Worm (Caenorhabditis elegans) whole organism, midembryonic: ENCODE data around the gene T13G4.7.

ENCODE experiments used
- T22C8.4 ChIP-seq: fragments of 200-800 bp; sonication (Bioruptor generic); IDR thresholded peaks from 2 replicates; pipeline ENCODE4 v1.3.6; 2022; ENCODE audit warnings: missing genetic modification characterization, missing compliant biosample characterization
- cog-1 ChIP-seq: sonication (generic microtip); optimal IDR thresholded peaks from 2 replicates; lab custom pipeline; 2016; ENCODE audit warnings: missing genetic modification characterization, missing compliant biosample characterization
- flt-1 ChIP-seq: fragments of 200-800 bp; sonication (Bioruptor generic); IDR thresholded peaks from 2 replicates; pipeline ENCODE4 v1.3.6; 2022; ENCODE audit warnings: missing genetic modification characterization, missing compliant biosample characterization
- klf-2 ChIP-seq: fragments of 200-800 bp; sonication (Bioruptor generic); conservative IDR thresholded peaks from 2 replicates; pipeline ENCODE4 v1.3.6; 2022; ENCODE audit warnings: missing genetic modification reagents, missing genetic modification characterization, missing compliant biosample characterization
- med-1 ChIP-seq: sonication (generic microtip); optimal IDR thresholded peaks from 2 replicates; lab custom pipeline; 2017; ENCODE audit warnings: missing genetic modification characterization, mild to moderate bottlenecking, missing compliant biosample characterization, antibody characterized with exemption, missing genetic modification reagents; ENCODE audit not compliant: insufficient read depth
- ref-1 ChIP-seq: fragments of 200-800 bp; sonication (Bioruptor generic); conservative IDR thresholded peaks from 2 replicates; pipeline ENCODE4 v1.3.6; 2022; ENCODE audit warnings: missing genetic modification reagents, missing genetic modification characterization, missing compliant biosample characterization
- tab-1 ChIP-seq: fragments of 200-800 bp; sonication (Bioruptor generic); IDR thresholded peaks from 2 replicates; pipeline ENCODE4 v1.3.6; 2022; ENCODE audit warnings: missing genetic modification characterization, missing compliant biosample characterization
- ztf-23 ChIP-seq: fragments of 200-800 bp; sonication (Bioruptor generic); IDR thresholded peaks from 2 replicates; pipeline ENCODE4 v1.3.6; 2022; ENCODE audit warnings: missing genetic modification reagents, missing genetic modification characterization, missing compliant biosample characterization
- ztf-29 ChIP-seq: fragments of 200-800 bp; sonication (Bioruptor generic); IDR thresholded peaks from 2 replicates; pipeline ENCODE4 v1.3.6; 2022; ENCODE audit warnings: missing genetic modification reagents, missing genetic modification characterization, missing compliant biosample characterization

The T13G4.7 gene

ce11 chrX:1206029-1206428 lies at the start of gene T13G4.7:
TSS of gene T13G4.7 (minus strand) at chrX:1206129.
- no peak for TF ChIP-seq tab-1 (GFP tag; lab: Robert Waterston, UW)
- TF ChIP-seq klf-2 (GFP tag; lab: Robert Waterston, UW), result no peak
- TF ChIP-seq flt-1 (GFP tag; lab: Robert Waterston, UW), result no peak
- TF ChIP-seq ztf-29 (GFP tag; lab: Robert Waterston, UW), result no peak
- no peak for TF ChIP-seq cog-1 (tag; lab: Kevin White, UChicago)
- TF ChIP-seq ztf-23, result no peak
- no peak for TF ChIP-seq med-1 (GFP tag; lab: Kevin White, UChicago)
- no peak for TF ChIP-seq ref-1 (GFP tag; lab: Robert Waterston, UW)
- TF ChIP-seq T22C8.4 (GFP tag; lab: Robert Waterston, UW), result no peak

DNA sequence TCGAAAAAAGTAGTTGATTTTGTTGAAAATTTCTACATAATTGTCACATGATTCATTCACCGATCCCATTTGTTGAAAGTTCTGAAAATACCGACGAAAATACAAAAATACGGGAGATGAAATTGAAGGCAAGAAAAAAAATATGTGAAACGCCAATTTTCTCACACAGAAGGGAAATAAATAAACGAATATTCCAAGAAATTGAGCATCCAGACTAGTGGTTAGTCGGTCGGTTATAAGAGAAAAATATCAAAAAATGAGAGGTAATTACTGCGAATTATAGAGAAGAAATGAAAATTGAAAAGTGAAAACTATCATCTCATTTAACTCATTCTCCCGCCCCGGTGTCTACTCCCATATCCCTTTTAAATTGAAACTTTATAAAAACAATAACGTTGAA lies 49.6 kb upstream of the T13G4.7 start, which contains the start of gene npr-11:
Gene npr-11 (minus strand): TSS at position 101 of the 400 bp plus-strand sequence.
- TF ChIP-seq ztf-29 (GFP tag; lab: Robert Waterston, UW), result no peak
- TF ChIP-seq T22C8.4 (GFP tag; lab: Robert Waterston, UW), result no peak
- no peak for TF ChIP-seq tab-1 (GFP tag; lab: Robert Waterston, UW)

DNA sequence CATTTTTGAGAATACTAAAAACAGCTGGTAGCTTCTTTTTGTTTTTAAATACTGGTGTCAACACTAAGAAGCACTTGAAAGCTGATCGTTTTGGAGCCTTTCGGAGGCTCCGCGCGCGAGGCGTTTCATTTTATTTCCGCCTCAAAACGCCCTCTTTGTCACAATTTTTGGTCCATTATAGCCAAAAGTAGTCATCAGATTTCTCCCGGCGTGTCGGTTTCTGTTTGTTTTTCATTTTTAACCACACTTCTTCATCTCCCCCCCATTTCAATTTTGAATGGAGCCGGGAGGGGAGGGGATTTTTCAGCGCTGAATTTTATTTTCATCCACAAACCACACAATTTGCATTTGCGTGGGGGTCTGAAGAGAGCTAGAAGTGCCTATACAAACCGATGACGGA lies 43.8 kb upstream of the T13G4.7 start, which contains the start of gene C25G6.4:
Gene C25G6.4 (minus strand): TSS at position 101 of the 400 bp plus-strand sequence.
- TF ChIP-seq tab-1 (GFP tag; lab: Robert Waterston, UW) (no peak), flt-1 (GFP tag; lab: Robert Waterston, UW) (no peak), ref-1 (GFP tag; lab: Robert Waterston, UW) (no peak), med-1 (GFP tag; lab: Kevin White, UChicago) (no peak), klf-2 (GFP tag; lab: Robert Waterston, UW) (no peak), cog-1 (tag; lab: Kevin White, UChicago) (no peak), T22C8.4 (GFP tag; lab: Robert Waterston, UW) (no peak), ztf-29 (GFP tag; lab: Robert Waterston, UW) (no peak), ztf-23 (no peak)

DNA sequence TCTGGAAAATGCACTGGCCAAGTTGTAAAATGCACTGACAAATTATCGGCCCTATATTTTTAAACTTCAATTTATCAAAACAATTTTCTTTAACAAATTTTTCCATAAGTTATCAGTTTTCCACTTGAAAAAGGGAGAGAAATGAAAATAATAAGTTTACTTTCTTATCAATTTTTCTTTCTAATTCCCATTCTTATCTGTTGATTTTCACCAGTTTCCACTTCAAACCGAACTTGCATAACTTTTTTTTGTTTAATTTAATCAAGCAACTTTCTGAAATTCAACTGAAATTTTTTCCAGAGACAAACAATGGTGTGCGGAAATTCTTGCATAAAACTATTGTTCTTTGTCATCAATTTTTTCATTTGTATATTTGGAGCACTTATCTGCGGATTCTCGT lies 39.8 kb upstream of the T13G4.7 start, which contains the start of gene tsp-9:
Gene tsp-9 (plus strand): TSS at position 301 of the 400 bp plus-strand sequence.
- TF ChIP-seq ref-1 (GFP tag; lab: Robert Waterston, UW) (no peak), T22C8.4 (GFP tag; lab: Robert Waterston, UW) (no peak)

DNA sequence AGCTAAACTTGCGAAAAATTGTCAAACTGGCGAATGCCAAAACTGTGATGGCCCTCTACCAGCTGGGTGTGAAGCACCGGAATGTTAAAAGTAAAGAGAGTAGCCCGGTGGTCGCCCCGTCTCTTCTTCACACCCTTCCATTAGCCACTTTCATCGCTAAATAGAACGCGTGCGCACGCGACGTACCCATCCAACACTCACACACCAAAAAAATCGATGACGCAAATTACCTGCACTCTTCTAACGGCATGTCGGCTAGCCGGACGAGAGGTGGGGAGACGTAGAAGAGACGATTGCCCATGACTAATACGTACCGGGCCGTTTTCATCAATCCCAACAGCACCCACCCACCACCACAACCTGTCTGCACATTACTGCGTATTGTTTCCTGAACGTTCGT lies 38.3 kb upstream of the T13G4.7 start:
- no peak for TF ChIP-seq tab-1 (GFP tag; lab: Robert Waterston, UW)
- TF ChIP-seq T22C8.4 (GFP tag; lab: Robert Waterston, UW), result peak; percentile 70
- TF ChIP-seq flt-1 (GFP tag; lab: Robert Waterston, UW), result 0 out of 2 replicates have a peak, but pooled peaks have one; percentile 20

DNA sequence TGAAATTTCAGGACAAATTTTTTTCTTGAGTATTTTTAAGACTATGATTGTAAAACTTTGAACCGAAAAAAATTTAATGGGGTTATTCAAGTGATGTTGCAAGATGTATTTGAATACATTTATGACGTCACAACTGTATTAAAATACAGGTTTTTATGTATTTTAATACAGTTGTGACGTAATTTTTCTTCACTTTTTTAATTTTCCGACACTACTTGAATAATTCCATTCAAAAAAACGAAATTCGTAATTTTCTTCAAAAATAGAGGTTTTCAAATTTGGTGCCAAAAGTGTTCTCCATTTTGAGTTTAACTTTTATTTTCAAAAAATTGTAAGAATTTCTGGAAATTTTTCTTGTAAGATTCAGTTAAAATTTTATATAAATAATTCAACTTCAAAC lies 36.8 kb upstream of the T13G4.7 start:
- TF ChIP-seq ztf-23, result no peak
- no peak for TF ChIP-seq flt-1 (GFP tag; lab: Robert Waterston, UW)
- no peak for TF ChIP-seq ref-1 (GFP tag; lab: Robert Waterston, UW)
- TF ChIP-seq cog-1 (tag; lab: Kevin White, UChicago), result no peak
- TF ChIP-seq klf-2 (GFP tag; lab: Robert Waterston, UW), result no peak
- TF ChIP-seq tab-1 (GFP tag; lab: Robert Waterston, UW), result no peak
- no peak for TF ChIP-seq T22C8.4 (GFP tag; lab: Robert Waterston, UW)

ce11 chrX:1238803-1239202 lies 32.9 kb upstream of the T13G4.7 start, which contains the start of gene C25G6.3:
TSS of gene C25G6.3 (minus strand) at chrX:1238903.
- TF ChIP-seq ref-1 (GFP tag; lab: Robert Waterston, UW), result no peak
- no peak for TF ChIP-seq ztf-29 (GFP tag; lab: Robert Waterston, UW)
- TF ChIP-seq flt-1 (GFP tag; lab: Robert Waterston, UW), result no peak
- TF ChIP-seq klf-2 (GFP tag; lab: Robert Waterston, UW), result no peak
- TF ChIP-seq tab-1 (GFP tag; lab: Robert Waterston, UW), result no peak
- no peak for TF ChIP-seq cog-1 (tag; lab: Kevin White, UChicago)
- TF ChIP-seq ztf-23, result no peak
- TF ChIP-seq med-1 (GFP tag; lab: Kevin White, UChicago), result no peak
- TF ChIP-seq T22C8.4 (GFP tag; lab: Robert Waterston, UW), result no peak

DNA sequence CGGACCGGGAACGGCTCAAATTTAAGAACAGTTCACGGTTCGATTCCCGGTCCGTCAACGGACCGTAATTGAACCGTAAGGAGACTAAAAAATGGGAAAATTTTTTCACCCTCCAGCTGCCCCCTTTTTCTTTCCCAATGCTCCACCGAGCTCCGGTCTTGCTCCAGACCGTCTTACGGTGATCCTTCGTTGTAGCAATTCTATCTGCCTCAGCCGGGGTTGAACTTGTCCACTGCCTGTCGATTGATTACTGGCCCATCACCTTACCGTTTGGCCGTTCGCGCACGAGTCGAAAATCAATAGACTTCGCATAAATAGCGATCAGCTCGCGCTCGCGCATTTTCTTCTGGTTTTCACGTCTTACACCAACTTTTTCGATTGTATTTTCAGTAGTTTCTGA lies 28.0 kb upstream of the T13G4.7 start:
- TF ChIP-seq flt-1 (GFP tag; lab: Robert Waterston, UW), result peak; percentile 41; the same call in 1 of the 2 replicates

DNA sequence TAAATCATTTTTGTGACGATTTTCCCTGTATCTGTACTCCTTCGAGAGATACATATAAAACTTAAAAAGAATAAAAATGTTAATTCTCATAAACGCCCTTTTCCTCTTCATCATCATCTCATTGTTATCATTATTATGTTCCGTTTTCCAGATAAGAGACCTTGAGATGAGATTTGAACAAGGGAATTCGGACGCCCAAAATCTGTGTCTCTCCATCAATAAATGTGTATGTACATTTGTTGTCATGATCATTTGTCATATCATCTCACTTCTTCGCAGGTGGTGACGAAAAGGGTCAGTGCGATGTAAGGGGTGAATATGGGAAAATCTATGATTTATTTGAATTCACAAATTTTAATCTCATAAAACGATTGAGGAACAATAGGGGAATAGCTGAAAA lies 26.1 kb upstream of the T13G4.7 start:
- TF ChIP-seq ztf-23 (no peak), flt-1 (GFP tag; lab: Robert Waterston, UW) (no peak), klf-2 (GFP tag; lab: Robert Waterston, UW) (no peak), cog-1 (tag; lab: Kevin White, UChicago) (no peak), tab-1 (GFP tag; lab: Robert Waterston, UW) (no peak), T22C8.4 (GFP tag; lab: Robert Waterston, UW) (no peak), ref-1 (GFP tag; lab: Robert Waterston, UW) (no peak), ztf-29 (GFP tag; lab: Robert Waterston, UW) (no peak), med-1 (GFP tag; lab: Kevin White, UChicago) (no peak)

DNA sequence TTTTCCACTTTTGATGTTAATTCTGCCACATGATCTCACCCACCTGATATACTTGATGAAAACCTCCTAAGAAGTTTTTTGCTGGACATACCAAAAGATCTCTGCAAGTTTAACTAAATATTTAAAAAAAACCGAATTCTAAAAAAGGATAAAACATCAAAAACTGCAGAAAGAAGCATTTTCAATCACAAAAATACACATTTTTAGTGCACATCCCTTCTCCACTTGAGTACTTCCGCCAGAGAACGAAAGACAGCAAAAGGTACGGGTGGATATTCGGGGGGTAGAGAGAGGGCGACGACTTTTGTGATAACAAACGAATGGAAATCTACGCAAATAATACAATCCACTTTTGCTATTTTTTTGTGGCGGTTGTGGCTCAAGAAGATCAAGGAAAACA lies 24.7 kb upstream of the T13G4.7 start, which contains the start of gene C46H3.2:
Gene C46H3.2 (minus strand): TSS at position 101 of the 400 bp plus-strand sequence.
- TF ChIP-seq med-1 (GFP tag; lab: Kevin White, UChicago) (no peak), T22C8.4 (GFP tag; lab: Robert Waterston, UW) (no peak), klf-2 (GFP tag; lab: Robert Waterston, UW) (no peak), tab-1 (GFP tag; lab: Robert Waterston, UW) (no peak)
